Fruit fly (Drosophila melanogaster) S2 (cell line): ENCODE measurements around the gene ScpX.

ENCODE experiments used
- CG8478 ChIP-seq: fragments of >200 bp; optimal IDR thresholded peaks from 2 replicates; lab custom pipeline; 2018
- CTCF ChIP-seq, 2 experiments: fragments of >200 bp; optimal IDR thresholded peaks; 2 replicates each; lab custom pipeline; 2018

DNA sequence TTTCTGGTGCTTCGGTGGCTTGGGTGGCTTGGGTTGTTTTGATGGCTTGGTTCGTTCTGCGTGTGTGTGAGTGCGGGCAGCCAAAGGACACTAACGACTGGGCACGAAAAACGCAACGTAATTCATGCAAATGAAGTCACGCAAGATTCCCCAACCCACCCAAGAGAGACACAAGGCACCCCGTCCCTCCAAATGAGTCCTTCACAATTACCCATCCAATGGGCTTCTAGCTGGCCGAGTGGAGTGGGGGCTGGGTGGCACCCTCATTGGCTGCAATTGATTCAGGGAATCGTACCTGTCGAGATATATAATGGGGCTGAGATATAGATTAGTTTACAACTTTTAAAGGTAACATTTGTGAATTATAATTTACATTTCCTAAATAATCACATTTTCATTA, 37.8 kb upstream of the ScpX start:
- TF ChIP-seq CTCF (optimal IDR thresholded peaks at IDR 0.05; lab: Kevin White, UChicago) (no peak), CG8478 (lab: Kevin White, UChicago) (no peak)
